Worm (Caenorhabditis elegans): Measurements from ENCODE around the gene fip-7.
A peak's percentile ranks its signal among the peaks of the same experiment; 100 is the strongest.

DNA sequence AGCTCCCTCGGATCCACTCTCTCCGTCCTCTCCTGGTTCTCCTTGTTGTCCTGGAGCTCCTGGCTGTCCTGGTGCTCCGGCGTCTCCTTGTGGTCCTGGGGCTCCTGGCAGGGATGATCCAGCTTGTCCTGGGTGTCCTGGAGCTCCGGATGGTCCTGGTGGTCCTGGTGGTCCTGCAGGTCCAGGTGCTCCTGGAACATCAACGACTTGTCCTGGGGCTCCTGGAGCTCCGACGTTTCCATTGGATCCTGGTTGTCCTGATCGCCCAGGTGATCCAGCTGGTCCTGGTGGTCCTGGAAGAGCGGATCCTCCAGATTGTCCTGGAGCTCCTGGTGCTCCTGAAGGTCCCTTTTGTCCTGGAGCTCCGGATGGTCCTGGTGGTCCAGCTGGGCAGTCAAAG lies 24.4 kb upstream of the fip-7 start:
- TF ChIP-seq nhr-76 (tag; optimal IDR thresholded peaks at IDR 0.05) = no peak
- no peak for TF ChIP-seq mdl-1 (tag; optimal IDR thresholded peaks at IDR 0.05)
- no peak for TF ChIP-seq efl-1 (optimal IDR thresholded peaks at IDR 0.05)
- TF ChIP-seq efl-1 (GFP tag; optimal IDR thresholded peaks at IDR 0.05 in 1 of 2) = peak in 1 of 2 experiments; percentile 23
- TF ChIP-seq skn-1 (tag; optimal IDR thresholded peaks at IDR 0.05) = no peak
- no peak for TF ChIP-seq aly-2 (tag; optimal IDR thresholded peaks at IDR 0.05)
- TF ChIP-seq snpc-4 (tag; optimal IDR thresholded peaks at IDR 0.05) = no peak
